Worm (Caenorhabditis elegans): ENCODE data around the gene K09A9.8.

ce11 chrX:15586192-15586591 lies 10.8 kb downstream of the K09A9.8 start:
- TF ChIP-seq ceh-39 (tag; optimal IDR thresholded peaks at IDR 0.05) = no peak
- TF ChIP-seq nhr-12 (tag; optimal IDR thresholded peaks at IDR 0.05) = no peak
- no peak for TF ChIP-seq unc-62 (GFP tag; optimal IDR thresholded peaks at IDR 0.05)
- TF ChIP-seq tbx-8 (GFP tag; optimal IDR thresholded peaks at IDR 0.05) = no peak
- no peak for TF ChIP-seq elt-1 (tag; optimal IDR thresholded peaks at IDR 0.05; ENCODE audit: borderline replicate concordance, insufficient read depth)
- no peak for TF ChIP-seq snpc-4 (tag; optimal IDR thresholded peaks at IDR 0.05)
- no peak for TF ChIP-seq ceh-43 (GFP tag; optimal IDR thresholded peaks at IDR 0.05)
- no peak for TF ChIP-seq pha-4 (tag; optimal IDR thresholded peaks at IDR 0.05)
- no peak for TF ChIP-seq mls-2 (tag; optimal IDR thresholded peaks at IDR 0.05)
- no peak for TF ChIP-seq mep-1 (tag; optimal IDR thresholded peaks at IDR 0.05)
- TF ChIP-seq elt-3 (tag; optimal IDR thresholded peaks at IDR 0.05) = no peak

Measured in whole organism, mixed stage, embryonic.